Worm (Caenorhabditis elegans) whole organism, L4 larva: ENCODE results near the gene F09A5.3.
A peak's percentile ranks its signal among the peaks of the same experiment; 100 is the strongest.

Source experiments
- F37D6.2 ChIP-seq: sonication (generic microtip); optimal IDR thresholded peaks from 2 replicates; lab custom pipeline; 2016; ENCODE audit warnings: mild to moderate bottlenecking, missing genetic modification characterization, missing compliant biosample characterization
- R02D3.7 ChIP-seq: fragments of 150-350 bp; sonication (generic microtip); optimal IDR thresholded peaks from 3 replicates; lab custom pipeline; 2014; ENCODE audit warnings: missing biosample characterization, missing genetic modification characterization
- Y5F2A.4 ChIP-seq: fragments of 200-800 bp; sonication (Bioruptor generic); optimal IDR thresholded peaks from 2 replicates; lab custom pipeline; 2018; ENCODE audit warnings: mild to moderate bottlenecking, missing genetic modification characterization, missing compliant biosample characterization
- Y75B8A.6 ChIP-seq: fragments of 200-800 bp; sonication (Bioruptor generic); IDR thresholded peaks from 2 replicates; pipeline ENCODE4 v1.3.6; 2022; ENCODE audit warnings: missing genetic modification reagents, missing genetic modification characterization, missing compliant biosample characterization
- ama-1 ChIP-seq: fragments of 150-350 bp; optimal IDR thresholded peaks from 2 replicates; lab custom pipeline; 2014; ENCODE audit warnings: inconsistent platforms, mixed read lengths
- arid-1 ChIP-seq: fragments of 200-800 bp; sonication (Bioruptor generic); conservative IDR thresholded peaks from 2 replicates; pipeline ENCODE4 v1.3.6; 2022; ENCODE audit warnings: missing genetic modification reagents, missing genetic modification characterization, missing compliant biosample characterization
- attf-4 ChIP-seq: sonication (generic microtip); optimal IDR thresholded peaks from 3 replicates; lab custom pipeline; 2017; ENCODE audit warnings: missing biosample characterization, missing genetic modification characterization
- ceh-20 ChIP-seq: fragments of 200-800 bp; sonication (Bioruptor generic); IDR thresholded peaks from 2 replicates; pipeline ENCODE4 v1.3.6; 2022; ENCODE audit warnings: missing genetic modification reagents, missing genetic modification characterization, missing compliant biosample characterization
- ceh-28 ChIP-seq: fragments of 150-350 bp; optimal IDR thresholded peaks from 2 replicates; lab custom pipeline; 2014; ENCODE audit warnings: missing biosample characterization, missing genetic modification reagents, missing genetic modification characterization
- ceh-82 ChIP-seq: sonication (generic microtip); optimal IDR thresholded peaks from 2 replicates; lab custom pipeline; 2017; ENCODE audit warnings: missing biosample characterization, missing genetic modification characterization
- ctbp-1 ChIP-seq: fragments of 200-800 bp; sonication (Bioruptor generic); IDR thresholded peaks from 2 replicates; pipeline ENCODE4 v1.3.6; 2022; ENCODE audit warnings: missing genetic modification reagents, missing genetic modification characterization, missing compliant biosample characterization
- daf-19 ChIP-seq: fragments of 200-800 bp; sonication (Bioruptor generic); conservative IDR thresholded peaks from 2 replicates; pipeline ENCODE4 v1.3.6; 2022; ENCODE audit warnings: missing genetic modification characterization, missing compliant biosample characterization
- dmd-6 ChIP-seq: fragments of 200-800 bp; sonication (Bioruptor generic); IDR thresholded peaks from 2 replicates; pipeline ENCODE4 v1.3.6; 2022; ENCODE audit warnings: missing genetic modification reagents, missing genetic modification characterization, missing compliant biosample characterization
- dmd-8 ChIP-seq: fragments of 200-800 bp; sonication (Bioruptor generic); IDR thresholded peaks from 2 replicates; pipeline ENCODE4 v1.3.6; 2022; ENCODE audit warnings: missing genetic modification characterization, missing compliant biosample characterization
- dve-1 ChIP-seq: sonication (generic microtip); optimal IDR thresholded peaks from 2 replicates; lab custom pipeline; 2017; ENCODE audit warnings: antibody characterized with exemption, mild to moderate bottlenecking, missing genetic modification characterization, missing compliant biosample characterization; ENCODE audit not compliant: insufficient read depth
- egl-27 ChIP-seq: sonication (generic microtip); optimal IDR thresholded peaks from 3 replicates; lab custom pipeline; 2017; ENCODE audit warnings: missing biosample characterization, missing genetic modification reagents, missing genetic modification characterization
- fkh-10 ChIP-seq: fragments of 150-350 bp; optimal IDR thresholded peaks from 2 replicates; lab custom pipeline; 2014; ENCODE audit warnings: missing biosample characterization, missing genetic modification reagents, missing genetic modification characterization
- fos-1 ChIP-seq: fragments of 150-350 bp; optimal IDR thresholded peaks from 2 replicates; lab custom pipeline; 2014; ENCODE audit warnings: missing biosample characterization, missing genetic modification characterization
- gei-8 ChIP-seq: fragments of 200-800 bp; sonication (Bioruptor generic); optimal IDR thresholded peaks from 2 replicates; lab custom pipeline; 2018; ENCODE audit warnings: mild to moderate bottlenecking, missing genetic modification characterization, missing compliant biosample characterization
- hlh-11 ChIP-seq: fragments of 200-800 bp; sonication (Bioruptor generic); optimal IDR thresholded peaks from 2 replicates; lab custom pipeline; 2018; ENCODE audit warnings: mild to moderate bottlenecking, missing genetic modification characterization, missing compliant biosample characterization
- hmg-1.1 ChIP-seq: fragments of 200-800 bp; sonication (Bioruptor generic); IDR thresholded peaks from 2 replicates; pipeline ENCODE4 v1.3.6; 2022; ENCODE audit warnings: missing genetic modification reagents, missing genetic modification characterization, missing compliant biosample characterization
- lin-15B ChIP-seq: fragments of 150-350 bp; sonication (generic microtip); optimal IDR thresholded peaks from 3 replicates; lab custom pipeline; 2014; ENCODE audit warnings: missing biosample characterization, missing genetic modification characterization
- lin-29 ChIP-seq: fragments of 200-800 bp; sonication (Bioruptor generic); IDR thresholded peaks from 2 replicates; pipeline ENCODE4 v1.3.6; 2022; ENCODE audit warnings: missing genetic modification reagents, missing genetic modification characterization, missing compliant biosample characterization
- lin-38 ChIP-seq: fragments of 200-800 bp; sonication (Bioruptor generic); IDR thresholded peaks from 2 replicates; pipeline ENCODE4 v1.3.6; 2022; ENCODE audit warnings: missing genetic modification reagents, missing genetic modification characterization, missing compliant biosample characterization
- madf-5 ChIP-seq, 2 experiments: fragments of 200-800 bp; sonication (Bioruptor generic); IDR thresholded peaks; 2 replicates each; pipeline ENCODE4 v1.3.6; 2022; ENCODE audit warnings: missing compliant biosample characterization in 2 of 2, missing genetic modification characterization in 2 of 2
- madf-9 ChIP-seq: fragments of 200-800 bp; sonication (Bioruptor generic); conservative IDR thresholded peaks from 2 replicates; pipeline ENCODE4 v1.3.6; 2022; ENCODE audit warnings: missing genetic modification reagents, missing genetic modification characterization, missing compliant biosample characterization
- mdl-1 ChIP-seq, 2 experiments: fragments of 150-350 bp in 1 of 2; sonication (generic microtip) in 1 of 2; optimal IDR thresholded peaks; 2 replicates each; lab custom pipeline; 2014 to 2017; ENCODE audit warnings: missing biosample characterization in 2 of 2, missing genetic modification characterization in 2 of 2
- mdt-29 ChIP-seq: fragments of 200-800 bp; sonication (Bioruptor generic); IDR thresholded peaks from 2 replicates; pipeline ENCODE4 v1.3.6; 2022; ENCODE audit warnings: missing genetic modification reagents, missing genetic modification characterization, missing compliant biosample characterization
- mep-1 ChIP-seq: fragments of 150-350 bp; sonication (generic microtip); optimal IDR thresholded peaks from 3 replicates; lab custom pipeline; 2014; ENCODE audit warnings: missing biosample characterization, missing genetic modification characterization
- mes-2 ChIP-seq: sonication (generic microtip); optimal IDR thresholded peaks from 2 replicates; lab custom pipeline; 2016; ENCODE audit warnings: missing genotype, mild to moderate bottlenecking, missing genetic modification characterization, missing compliant biosample characterization; ENCODE audit not compliant: poor library complexity, severe bottlenecking
- mxl-2 ChIP-seq: fragments of 200-800 bp; sonication (Bioruptor generic); conservative IDR thresholded peaks from 2 replicates; pipeline ENCODE4 v1.3.6; 2022; ENCODE audit warnings: missing genetic modification reagents, missing genetic modification characterization, missing compliant biosample characterization
- nhr-102 ChIP-seq: sonication (generic microtip); optimal IDR thresholded peaks from 2 replicates; lab custom pipeline; 2016; ENCODE audit warnings: mild to moderate bottlenecking, missing genetic modification characterization, moderate library complexity, missing compliant biosample characterization
- nhr-11 ChIP-seq: fragments of 150-350 bp; optimal IDR thresholded peaks from 2 replicates; lab custom pipeline; 2014; ENCODE audit warnings: missing biosample characterization, missing genetic modification characterization
- nhr-28 ChIP-seq: fragments of 150-350 bp; optimal IDR thresholded peaks from 2 replicates; lab custom pipeline; 2014; ENCODE audit warnings: missing biosample characterization, missing genetic modification characterization
- nhr-41 ChIP-seq: fragments of 200-800 bp; sonication (Bioruptor generic); IDR thresholded peaks from 2 replicates; pipeline ENCODE4 v1.3.6; 2022; ENCODE audit warnings: missing genetic modification reagents, missing genetic modification characterization, missing compliant biosample characterization
- nhr-77 ChIP-seq: fragments of 150-350 bp; optimal IDR thresholded peaks from 2 replicates; lab custom pipeline; 2014; ENCODE audit warnings: missing biosample characterization, missing genetic modification characterization
- pqm-1 ChIP-seq: sonication (generic microtip); optimal IDR thresholded peaks from 2 replicates; lab custom pipeline; 2017; ENCODE audit warnings: missing biosample characterization, missing genetic modification characterization
- rbr-2 ChIP-seq: sonication (generic microtip); optimal IDR thresholded peaks from 2 replicates; lab custom pipeline; 2016; ENCODE audit warnings: missing genotype, missing genetic modification characterization, missing compliant biosample characterization
- sdz-12 ChIP-seq: fragments of 200-800 bp; sonication (Bioruptor generic); optimal IDR thresholded peaks from 2 replicates; lab custom pipeline; 2018; ENCODE audit warnings: mild to moderate bottlenecking, missing genetic modification characterization, missing compliant biosample characterization
- set-16 ChIP-seq: fragments of 200-800 bp; sonication (Bioruptor generic); IDR thresholded peaks from 2 replicates; pipeline ENCODE4 v1.3.6; 2022; ENCODE audit warnings: missing genetic modification reagents, missing genetic modification characterization, missing compliant biosample characterization
- skn-1 ChIP-seq: fragments of 150-350 bp; optimal IDR thresholded peaks from 2 replicates; lab custom pipeline; 2014; ENCODE audit warnings: missing biosample characterization, missing genetic modification characterization
- snpc-1.2 ChIP-seq: fragments of 200-800 bp; sonication (Bioruptor generic); IDR thresholded peaks from 2 replicates; pipeline ENCODE4 v1.3.6; 2022; ENCODE audit warnings: missing genetic modification reagents, missing genetic modification characterization, missing compliant biosample characterization
- snpc-4 ChIP-seq: fragments of 150-350 bp; optimal IDR thresholded peaks from 2 replicates; lab custom pipeline; 2014; ENCODE audit warnings: missing biosample characterization, missing genetic modification characterization
- spr-3 ChIP-seq: fragments of 200-800 bp; sonication (Bioruptor generic); optimal IDR thresholded peaks from 2 replicates; lab custom pipeline; 2018; ENCODE audit warnings: mild to moderate bottlenecking, missing genetic modification characterization, missing compliant biosample characterization
- unc-130 ChIP-seq: sonication (generic microtip); optimal IDR thresholded peaks from 2 replicates; lab custom pipeline; 2016; ENCODE audit warnings: missing genetic modification reagents, missing genetic modification characterization, missing compliant biosample characterization
- unc-39 ChIP-seq: sonication (generic microtip); optimal IDR thresholded peaks from 2 replicates; lab custom pipeline; 2017; ENCODE audit warnings: missing biosample characterization, missing genetic modification characterization
- unc-62 ChIP-seq, 3 experiments: fragments of 150-350 bp in 1 of 3; sonication (generic microtip); optimal IDR thresholded peaks in 2 of 3; peaks in 1 of 3; 1 replicate in 1 of 3; 2 replicates in 2 of 3; lab custom pipeline; 2014 to 2017; ENCODE audit warnings: missing biosample characterization in 3 of 3, missing genetic modification characterization in 3 of 3, missing genetic modification reagents in 3 of 3, missing genotype in 1 of 3
- zfp-2 ChIP-seq: sonication (generic microtip); optimal IDR thresholded peaks from 2 replicates; lab custom pipeline; 2016; ENCODE audit warnings: mild to moderate bottlenecking, missing genetic modification characterization, missing compliant biosample characterization
- ztf-7 ChIP-seq: fragments of 150-350 bp; optimal IDR thresholded peaks from 2 replicates; lab custom pipeline; 2014; ENCODE audit warnings: missing biosample characterization, missing genetic modification characterization

Gene F09A5.3

DNA sequence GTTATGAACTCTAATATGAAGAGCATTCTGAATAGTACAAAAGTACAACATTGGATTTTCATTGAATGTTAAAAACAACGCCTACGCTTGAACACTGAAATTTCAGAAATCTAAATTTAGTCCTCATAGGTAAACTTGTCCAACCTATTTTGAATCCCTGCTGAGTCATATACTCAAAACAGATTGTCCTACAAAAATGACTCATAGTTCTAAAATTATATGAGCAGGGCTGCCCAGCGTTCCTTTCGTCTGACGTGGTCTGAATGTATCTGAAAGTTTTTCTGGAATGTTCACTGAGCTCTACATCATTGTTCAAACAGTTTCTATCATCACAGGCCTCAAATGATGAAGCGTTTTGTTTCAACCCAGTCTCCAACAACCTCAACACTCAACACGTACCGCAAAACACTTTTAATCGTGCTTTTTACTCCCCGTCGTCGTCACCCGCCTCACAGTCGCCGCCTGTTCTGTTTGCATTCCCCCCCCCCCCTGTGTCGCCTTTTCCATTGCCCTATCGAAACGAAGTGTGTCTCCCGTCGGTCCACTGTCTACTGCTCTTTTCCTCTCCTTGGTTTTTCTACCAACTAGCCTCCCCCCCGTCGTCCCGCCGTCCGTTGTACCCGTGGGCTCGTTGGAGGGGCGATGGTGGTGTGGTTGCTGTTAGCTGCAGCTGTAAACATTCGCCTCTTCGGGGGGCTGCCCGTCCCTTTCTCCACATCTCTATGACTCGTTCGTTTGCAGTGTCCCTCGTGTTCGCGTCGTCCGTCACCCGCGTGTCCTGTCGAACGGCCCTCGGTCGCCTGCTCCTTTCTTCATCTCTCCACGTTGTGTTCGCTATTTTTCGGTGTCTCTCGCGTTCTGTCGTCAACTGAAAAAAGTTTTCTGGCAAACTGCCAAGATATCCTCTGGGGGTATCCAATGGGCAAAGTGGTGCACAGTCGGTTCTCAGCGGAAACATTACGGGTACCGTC, 2.6 kb downstream of the F09A5.3 start (continued):
- no peak for TF ChIP-seq Y75B8A.6 (GFP tag; lab: Robert Waterston, UW)
- peak; percentile 33 for TF ChIP-seq pqm-1 (tag; lab: Kevin White, UChicago)
- no peak for TF ChIP-seq attf-4 (tag; lab: Kevin White, UChicago)
- no peak for TF ChIP-seq egl-27 (tag; lab: Kevin White, UChicago)
- TF ChIP-seq madf-5 (GFP tag; IDR thresholded peaks at IDR 0.05; lab: Robert Waterston, UW) = no peak
- TF ChIP-seq nhr-11 (tag; lab: Kevin White, UChicago) = peak; percentile 87
- peak; percentile 67 for TF ChIP-seq ama-1 (lab: Kevin White, UChicago)
- TF ChIP-seq unc-130 (GFP tag; lab: Kevin White, UChicago) = no peak
- TF ChIP-seq ctbp-1 (GFP tag; lab: Robert Waterston, UW) = peak; percentile 80
- TF ChIP-seq skn-1 = no peak
- peak; percentile 84 for TF ChIP-seq rbr-2 (tag; lab: Kevin White, UChicago)
- peak; percentile 75 for TF ChIP-seq hmg-1.1 (GFP tag; lab: Robert Waterston, UW)
- TF ChIP-seq unc-39 = no peak
- TF ChIP-seq set-16 = peak; percentile 97
- TF ChIP-seq lin-15B (tag; lab: Kevin White, UChicago) = no peak
- peak; percentile 65 for TF ChIP-seq dmd-6 (GFP tag; lab: Robert Waterston, UW)
- 0 out of 2 replicates have a peak, but pooled peaks have one; percentile 29 for TF ChIP-seq arid-1 (GFP tag; lab: Robert Waterston, UW)
- no peak for TF ChIP-seq lin-29
- TF ChIP-seq ztf-7 (tag; lab: Kevin White, UChicago) = peak; percentile 17
- no peak for TF ChIP-seq sdz-12 (GFP tag; lab: Kevin White, UChicago)
- TF ChIP-seq lin-38 = no peak
- peak; percentile 15 for TF ChIP-seq fos-1 (tag; lab: Kevin White, UChicago)
- peak; percentile 16; the same call in 1 of the 2 replicates for TF ChIP-seq madf-9 (GFP tag; lab: Robert Waterston, UW)
- 0 out of 2 replicates have a peak, but pooled peaks have one; percentile 41 for TF ChIP-seq dmd-8 (GFP tag; lab: Robert Waterston, UW)
- no peak for TF ChIP-seq snpc-4 (tag; lab: Kevin White, UChicago)
- TF ChIP-seq R02D3.7 (tag; lab: Kevin White, UChicago) = no peak
- no peak for TF ChIP-seq spr-3
- peak; percentile 95 for TF ChIP-seq hlh-11
- peak; percentile 82 for TF ChIP-seq mep-1 (tag; lab: Kevin White, UChicago)
- peak; percentile 47 for TF ChIP-seq fkh-10 (GFP tag; lab: Kevin White, UChicago)
- no peak for TF ChIP-seq Y5F2A.4 (GFP tag; lab: Kevin White, UChicago)
- no peak for TF ChIP-seq snpc-1.2 (GFP tag; lab: Robert Waterston, UW)
- TF ChIP-seq nhr-77 (tag; lab: Kevin White, UChicago) = no peak
- no peak for TF ChIP-seq daf-19
- peak; percentile 73 to 94 for TF ChIP-seq mdl-1 (tag; optimal IDR thresholded peaks at IDR 0.05; lab: Kevin White, UChicago)
- peak; percentile 44 for TF ChIP-seq nhr-28 (tag; lab: Kevin White, UChicago)
- peak; percentile 66 for TF ChIP-seq dve-1 (tag; lab: Kevin White, UChicago)
- no peak for TF ChIP-seq nhr-41 (GFP tag; lab: Robert Waterston, UW)
- TF ChIP-seq ceh-28 (tag; lab: Kevin White, UChicago) = no peak
- peak; percentile 49 for TF ChIP-seq mes-2 (tag; lab: Kevin White, UChicago)
- peak; percentile 74 for TF ChIP-seq ceh-20 (GFP tag; lab: Robert Waterston, UW)
- no peak for TF ChIP-seq gei-8 (GFP tag; lab: Kevin White, UChicago)
- peak; percentile 26 for TF ChIP-seq F37D6.2 (tag; lab: Kevin White, UChicago)
- TF ChIP-seq mdt-29 (GFP tag; lab: Robert Waterston, UW) = 0 out of 2 replicates have a peak, but pooled peaks have one; percentile 43
- TF ChIP-seq nhr-102 (tag; lab: Kevin White, UChicago) = peak; percentile 57
- TF ChIP-seq mxl-2 (GFP tag; lab: Robert Waterston, UW) = 0 out of 2 replicates have a peak, but pooled peaks have one; percentile 39
- no peak for TF ChIP-seq ceh-82 (tag; lab: Kevin White, UChicago)
- TF ChIP-seq unc-62 (GFP tag; optimal IDR thresholded peaks at IDR 0.05 in 1 of 2; lab: Kevin White, UChicago) = peak; percentile 8 to 91
- TF ChIP-seq unc-62 (tag; optimal IDR thresholded peaks at IDR 0.05; lab: Kevin White, UChicago) = no peak
- TF ChIP-seq zfp-2 (tag; lab: Kevin White, UChicago) = no peak
